Comparison of ENCODE assay signal across 3 fruit fly cellular contexts in genomic region chr3L:8072720-8073119, dm6.
TF ChIP-seq lines count a peak whose summit lies in the region.

No protein-coding gene starts in this region.

TF ChIP-seq in whole organism, embryonic, 481 proteins besides CTCF, POLR2A, EP300 and RAD21 (continued from another document and continues in another):
- TF ChIP-seq CG12391 (tag; optimal IDR thresholded peaks at IDR 0.05; lab: Kevin White, UChicago): peak; percentile 10
- no peak for TF ChIP-seq CG2116 (GFP tag; optimal IDR thresholded peaks at IDR 0.05; lab: Kevin White, UChicago)
- TF ChIP-seq Dref (GFP tag; IDR thresholded peaks at IDR 0.05; lab: Robert Waterston, UW): no peak
- no peak for TF ChIP-seq usp (GFP tag; optimal IDR thresholded peaks at IDR 0.05; lab: Kevin White, UChicago)
- TF ChIP-seq amos (GFP tag; IDR thresholded peaks at IDR 0.05; lab: Robert Waterston, UW; ENCODE audit: partially characterized antibody): no peak
- TF ChIP-seq cad (GFP tag; optimal IDR thresholded peaks at IDR 0.05; lab: Kevin White, UChicago): no peak
- TF ChIP-seq Deaf1 (tag; optimal IDR thresholded peaks at IDR 0.05; lab: Kevin White, UChicago): peak; percentile 39
- no peak for TF ChIP-seq danr (GFP tag; IDR thresholded peaks at IDR 0.05; lab: Robert Waterston, UW)
- TF ChIP-seq CG18262 (tag; optimal IDR thresholded peaks at IDR 0.05; lab: Kevin White, UChicago): peak; percentile 79
- no peak for TF ChIP-seq Dp (GFP tag; optimal IDR thresholded peaks at IDR 0.05; lab: Kevin White, UChicago)
- TF ChIP-seq fd96Cb (tag; optimal IDR thresholded peaks at IDR 0.05; lab: Kevin White, UChicago): peak; percentile 69
- TF ChIP-seq Ada2b (GFP tag; IDR thresholded peaks at IDR 0.05; lab: Robert Waterston, UW): peak; percentile 68
- TF ChIP-seq CG10366 (GFP tag; IDR thresholded peaks at IDR 0.05; lab: Robert Waterston, UW): peak; percentile 48; the same call in 1 of the 2 replicates
- TF ChIP-seq ERR (GFP tag; optimal IDR thresholded peaks at IDR 0.05; lab: Kevin White, UChicago): peak; percentile 65
- TF ChIP-seq BEAF-32 (GFP tag; optimal IDR thresholded peaks at IDR 0.05; lab: Kevin White, UChicago): no peak
- TF ChIP-seq trem (tag; optimal IDR thresholded peaks at IDR 0.05; lab: Kevin White, UChicago): peak; percentile 44
- no peak for TF ChIP-seq CG7963 (GFP tag; IDR thresholded peaks at IDR 0.05; lab: Robert Waterston, UW; ENCODE audit: partially characterized antibody)
- TF ChIP-seq CG8765 (GFP tag; IDR thresholded peaks at IDR 0.05; lab: Robert Waterston, UW): no peak
- peak; percentile 29 for TF ChIP-seq CG10274 (GFP tag; optimal IDR thresholded peaks at IDR 0.05; lab: Kevin White, UChicago)
- TF ChIP-seq CG1602 (GFP tag; optimal IDR thresholded peaks at IDR 0.05; lab: Kevin White, UChicago): peak; percentile 15
- peak; percentile 74 for TF ChIP-seq bab2 (GFP tag; optimal IDR thresholded peaks at IDR 0.05; lab: Kevin White, UChicago)
- TF ChIP-seq Lhr (GFP tag; optimal IDR thresholded peaks at IDR 0.05; lab: Kevin White, UChicago): no peak
- TF ChIP-seq Sry-δ (GFP tag; optimal IDR thresholded peaks at IDR 0.05; lab: Kevin White, UChicago): peak; percentile 40
- TF ChIP-seq CG17568 (GFP tag; optimal IDR thresholded peaks at IDR 0.05; lab: Kevin White, UChicago): no peak
- TF ChIP-seq CG16815 (GFP tag; optimal IDR thresholded peaks at IDR 0.05; lab: Kevin White, UChicago): no peak
- TF ChIP-seq CG17912 (GFP tag; optimal IDR thresholded peaks at IDR 0.05; lab: Kevin White, UChicago): no peak
- no peak for TF ChIP-seq pan (optimal IDR thresholded peaks at IDR 0.05; lab: Kevin White, UChicago)
- TF ChIP-seq pan (GFP tag; optimal IDR thresholded peaks at IDR 0.05 in 1 of 2, IDR thresholded peaks at IDR 0.05 in 1 of 2): peak in 1 of 2 experiments; percentile 70
- peak; percentile 54; the same call in 1 of the 2 replicates for TF ChIP-seq lmd (GFP tag; IDR thresholded peaks at IDR 0.05; lab: Robert Waterston, UW)
- peak; percentile 59 for TF ChIP-seq CG18476 (GFP tag; optimal IDR thresholded peaks at IDR 0.05; lab: Kevin White, UChicago)
- no peak for TF ChIP-seq fd3F (GFP tag; optimal IDR thresholded peaks at IDR 0.05; lab: Kevin White, UChicago)
- peak; percentile 77 for TF ChIP-seq CG2712 (tag; optimal IDR thresholded peaks at IDR 0.05; lab: Kevin White, UChicago)
- no peak for TF ChIP-seq CG9609 (GFP tag; optimal IDR thresholded peaks at IDR 0.05; lab: Kevin White, UChicago)
- peak; percentile 67 for TF ChIP-seq CG4730 (GFP tag; IDR thresholded peaks at IDR 0.05; lab: Robert Waterston, UW)
- 0 out of 2 replicates have a peak, but pooled peaks have one; percentile 42 for TF ChIP-seq cas (GFP tag; IDR thresholded peaks at IDR 0.05; lab: Robert Waterston, UW)
- TF ChIP-seq Ravus (GFP tag; IDR thresholded peaks at IDR 0.05; lab: Robert Waterston, UW): peak; percentile 3; the same call in 1 of the 2 replicates
- no peak for TF ChIP-seq CG15696 (tag; optimal IDR thresholded peaks at IDR 0.05; lab: Kevin White, UChicago)
- no peak for TF ChIP-seq disco-r (GFP tag; optimal IDR thresholded peaks at IDR 0.05; lab: Kevin White, UChicago)
- peak; percentile 76 for TF ChIP-seq ci (GFP tag; IDR thresholded peaks at IDR 0.05; lab: Robert Waterston, UW)
- TF ChIP-seq ssp (GFP tag; IDR thresholded peaks at IDR 0.05; lab: Robert Waterston, UW): peak; percentile 50; the same call in 1 of the 2 replicates
- no peak for TF ChIP-seq Dfd (GFP tag; optimal IDR thresholded peaks at IDR 0.05; lab: Kevin White, UChicago)
- no peak for TF ChIP-seq gt (GFP tag; IDR thresholded peaks at IDR 0.05; lab: Robert Waterston, UW)
- no peak for TF ChIP-seq chif (GFP tag; optimal IDR thresholded peaks at IDR 0.05; lab: Kevin White, UChicago)
- no peak for TF ChIP-seq wdn (GFP tag; IDR thresholded peaks at IDR 0.05; lab: Robert Waterston, UW)

TF ChIP-seq in whole organism, prepupa, 60 proteins besides CTCF, POLR2A, EP300 and RAD21 (continued from another document):
- TF ChIP-seq CG6792 (GFP tag; optimal IDR thresholded peaks at IDR 0.05; lab: Kevin White, UChicago): peak; percentile 53
- no peak for TF ChIP-seq fd59A (GFP tag; optimal IDR thresholded peaks at IDR 0.05; lab: Kevin White, UChicago)
- peak; percentile 23 for TF ChIP-seq Hr39 (GFP tag; optimal IDR thresholded peaks at IDR 0.05; lab: Kevin White, UChicago)
- TF ChIP-seq CG3032 (tag; optimal IDR thresholded peaks at IDR 0.05; lab: Kevin White, UChicago): peak; percentile 17
- TF ChIP-seq Sox102F (GFP tag; optimal IDR thresholded peaks at IDR 0.05; lab: Kevin White, UChicago): peak; percentile 46
- no peak for TF ChIP-seq Sox15 (GFP tag; optimal IDR thresholded peaks at IDR 0.05; lab: Kevin White, UChicago)
- peak; percentile 85 for TF ChIP-seq eg (GFP tag; IDR thresholded peaks at IDR 0.05; lab: Robert Waterston, UW)
- TF ChIP-seq fd85E (GFP tag; optimal IDR thresholded peaks at IDR 0.05; lab: Kevin White, UChicago): no peak
- peak; percentile 60 for TF ChIP-seq CG11762 (GFP tag; optimal IDR thresholded peaks at IDR 0.05; lab: Kevin White, UChicago; ENCODE audit: insufficient read depth)
- TF ChIP-seq vri (GFP tag; optimal IDR thresholded peaks at IDR 0.05; lab: Kevin White, UChicago): peak; percentile 17
- peak; percentile 14 for TF ChIP-seq CG31627 (GFP tag; optimal IDR thresholded peaks at IDR 0.05; lab: Kevin White, UChicago)
- peak; percentile 46 for TF ChIP-seq OdsH (GFP tag; optimal IDR thresholded peaks at IDR 0.05; lab: Kevin White, UChicago)
- peak; percentile 26 for TF ChIP-seq CG10631 (GFP tag; optimal IDR thresholded peaks at IDR 0.05; lab: Kevin White, UChicago)
- no peak for TF ChIP-seq CG9139 (GFP tag; optimal IDR thresholded peaks at IDR 0.05; lab: Kevin White, UChicago)
- TF ChIP-seq Ets21C (GFP tag; optimal IDR thresholded peaks at IDR 0.05; lab: Kevin White, UChicago): no peak
- TF ChIP-seq Hr38 (GFP tag; optimal IDR thresholded peaks at IDR 0.05; lab: Kevin White, UChicago): no peak
- TF ChIP-seq fkh (GFP tag; optimal IDR thresholded peaks at IDR 0.05; lab: Kevin White, UChicago): peak; percentile 56
- peak; percentile 69 for TF ChIP-seq Eip75B (GFP tag; optimal IDR thresholded peaks at IDR 0.05; lab: Kevin White, UChicago)
- TF ChIP-seq Blimp-1 (GFP tag; optimal IDR thresholded peaks at IDR 0.05; lab: Kevin White, UChicago): peak; percentile 17
- peak; percentile 47 for TF ChIP-seq acj6 (GFP tag; optimal IDR thresholded peaks at IDR 0.05; lab: Kevin White, UChicago)
- no peak for TF ChIP-seq dac (GFP tag; optimal IDR thresholded peaks at IDR 0.05; lab: Kevin White, UChicago)
- peak; percentile 91 for TF ChIP-seq Eip78C (GFP tag; lab: Kevin White, UChicago)
- peak; percentile 70 for TF ChIP-seq CG7368 (GFP tag; optimal IDR thresholded peaks at IDR 0.05; lab: Kevin White, UChicago)
- TF ChIP-seq CG4318 (GFP tag; optimal IDR thresholded peaks at IDR 0.05; lab: Kevin White, UChicago): no peak
- TF ChIP-seq CG11902 (GFP tag; optimal IDR thresholded peaks at IDR 0.05; lab: Kevin White, UChicago): peak; percentile 33
- TF ChIP-seq Smox (GFP tag; optimal IDR thresholded peaks at IDR 0.05; lab: Kevin White, UChicago): peak; percentile 57
- TF ChIP-seq Ets96B (tag; optimal IDR thresholded peaks at IDR 0.05; lab: Kevin White, UChicago): peak; percentile 41
- TF ChIP-seq Gug (GFP tag; IDR thresholded peaks at IDR 0.05; lab: Robert Waterston, UW): peak; percentile 48; the same call in 1 of the 2 replicates
- TF ChIP-seq CG8319 (GFP tag; optimal IDR thresholded peaks at IDR 0.05; lab: Kevin White, UChicago): peak; percentile 59
- TF ChIP-seq CG1621 (tag; optimal IDR thresholded peaks at IDR 0.05; lab: Kevin White, UChicago): no peak
- peak; percentile 82 for TF ChIP-seq svp (GFP tag; lab: Kevin White, UChicago)
- TF ChIP-seq achi (GFP tag; optimal IDR thresholded peaks at IDR 0.05; lab: Kevin White, UChicago): peak; percentile 52
- peak; percentile 45 for TF ChIP-seq CG34406 (GFP tag; optimal IDR thresholded peaks at IDR 0.05; lab: Kevin White, UChicago)
- TF ChIP-seq net (GFP tag; optimal IDR thresholded peaks at IDR 0.05; lab: Kevin White, UChicago): peak; percentile 31
- TF ChIP-seq topi (GFP tag; optimal IDR thresholded peaks at IDR 0.05; lab: Kevin White, UChicago): peak; percentile 78
- TF ChIP-seq CG8119 (GFP tag; IDR thresholded peaks at IDR 0.05; lab: Robert Waterston, UW): peak; percentile 82
- peak; percentile 79 for TF ChIP-seq Lpt (GFP tag; optimal IDR thresholded peaks at IDR 0.05; lab: Kevin White, UChicago)
- peak; percentile 84 for TF ChIP-seq CG15336 (GFP tag; IDR thresholded peaks at IDR 0.05; lab: Robert Waterston, UW)

TF ChIP-seq in whole organism, wandering third instar larva, 38 proteins besides CTCF, POLR2A, EP300 and RAD21 (continued from another document):
- peak; percentile 59 for TF ChIP-seq OdsH (GFP tag; optimal IDR thresholded peaks at IDR 0.05; lab: Kevin White, UChicago)
- peak; percentile 34 for TF ChIP-seq dmrt93B (GFP tag; optimal IDR thresholded peaks at IDR 0.05; lab: Kevin White, UChicago)
